Worm (Caenorhabditis elegans) whole organism, L4 larva: ENCODE data around the gene prx-19.

Experiments
- Y105C5A.15 ChIP-seq: fragments of 200-800 bp; sonication (Bioruptor generic); IDR thresholded peaks from 2 replicates; pipeline ENCODE4 v1.3.6; 2022; ENCODE audit warnings: missing genetic modification characterization, missing compliant biosample characterization
- arid-1 ChIP-seq: fragments of 200-800 bp; sonication (Bioruptor generic); conservative IDR thresholded peaks from 2 replicates; pipeline ENCODE4 v1.3.6; 2022; ENCODE audit warnings: missing genetic modification reagents, missing genetic modification characterization, missing compliant biosample characterization
- mdl-1 ChIP-seq, 2 experiments: fragments of 150-350 bp in 1 of 2; sonication (generic microtip) in 1 of 2; optimal IDR thresholded peaks; 2 replicates each; lab custom pipeline; 2014 to 2017; ENCODE audit warnings: missing biosample characterization in 2 of 2, missing genetic modification characterization in 2 of 2
- nhr-11 ChIP-seq: fragments of 150-350 bp; optimal IDR thresholded peaks from 2 replicates; lab custom pipeline; 2014; ENCODE audit warnings: missing biosample characterization, missing genetic modification characterization
- nhr-28 ChIP-seq: fragments of 150-350 bp; optimal IDR thresholded peaks from 2 replicates; lab custom pipeline; 2014; ENCODE audit warnings: missing biosample characterization, missing genetic modification characterization
- rbr-2 ChIP-seq: sonication (generic microtip); optimal IDR thresholded peaks from 2 replicates; lab custom pipeline; 2016; ENCODE audit warnings: missing genotype, missing genetic modification characterization, missing compliant biosample characterization
- snpc-4 ChIP-seq: fragments of 150-350 bp; optimal IDR thresholded peaks from 2 replicates; lab custom pipeline; 2014; ENCODE audit warnings: missing biosample characterization, missing genetic modification characterization
- unc-39 ChIP-seq: sonication (generic microtip); optimal IDR thresholded peaks from 2 replicates; lab custom pipeline; 2017; ENCODE audit warnings: missing biosample characterization, missing genetic modification characterization

ce11 chrIII:8845114-8845513 is 36.0 kb upstream of the prx-19 start, which contains the start of gene F44E2.6:
- TF ChIP-seq snpc-4 (tag; lab: Kevin White, UChicago): no peak
- TF ChIP-seq Y105C5A.15: no peak
- TF ChIP-seq nhr-28 (tag; lab: Kevin White, UChicago): no peak
- no peak for TF ChIP-seq unc-39 (tag; lab: Kevin White, UChicago)
- TF ChIP-seq nhr-11 (tag; lab: Kevin White, UChicago): no peak
- no peak for TF ChIP-seq mdl-1 (tag; optimal IDR thresholded peaks at IDR 0.05; lab: Kevin White, UChicago)
- no peak for TF ChIP-seq arid-1
- TF ChIP-seq rbr-2 (tag; lab: Kevin White, UChicago): no peak
